Worm (Caenorhabditis elegans) whole organism, L3 larva: Measurements from ENCODE around the gene srx-10.

Experiments
- ama-1 ChIP-seq: fragments of 150-350 bp; optimal IDR thresholded peaks from 2 replicates; lab custom pipeline; 2018
- ceh-16 ChIP-seq: sonication (generic microtip); optimal IDR thresholded peaks from 2 replicates; lab custom pipeline; 2017; ENCODE audit warnings: missing biosample characterization, missing genetic modification characterization
- daf-12 ChIP-seq: fragments of 150-350 bp; optimal IDR thresholded peaks from 2 replicates; lab custom pipeline; 2014; ENCODE audit warnings: missing biosample characterization, missing genetic modification reagents, missing genetic modification characterization
- elt-1 ChIP-seq: fragments of 150-350 bp; optimal IDR thresholded peaks from 2 replicates; lab custom pipeline; 2014; ENCODE audit warnings: missing biosample characterization, missing genetic modification characterization
- elt-2 ChIP-seq: sonication (generic microtip); optimal IDR thresholded peaks from 2 replicates; lab custom pipeline; 2016; ENCODE audit warnings: missing genetic modification reagents, mild to moderate bottlenecking, missing genetic modification characterization, missing compliant biosample characterization
- elt-3 ChIP-seq, 3 experiments: fragments of 150-350 bp in 1 of 3; sonication (generic microtip) in 2 of 3; optimal IDR thresholded peaks; 2 replicates in 2 of 3; 4 replicates in 1 of 3; lab custom pipeline; 2014 to 2017; ENCODE audit warnings: missing biosample characterization in 3 of 3, missing genetic modification characterization in 3 of 3
- hmg-11 ChIP-seq: sonication (generic microtip); optimal IDR thresholded peaks from 2 replicates; lab custom pipeline; 2016; ENCODE audit warnings: missing genetic modification characterization, missing compliant biosample characterization
- mdl-1 ChIP-seq: fragments of 150-350 bp; optimal IDR thresholded peaks from 2 replicates; lab custom pipeline; 2014; ENCODE audit warnings: missing biosample characterization, missing genetic modification characterization
- nhr-11 ChIP-seq: fragments of 150-350 bp; optimal IDR thresholded peaks from 2 replicates; lab custom pipeline; 2014; ENCODE audit warnings: missing biosample characterization, missing genetic modification characterization
- nhr-12 ChIP-seq: fragments of 150-350 bp; optimal IDR thresholded peaks from 2 replicates; lab custom pipeline; 2014; ENCODE audit warnings: missing biosample characterization, missing genetic modification characterization
- nhr-23 ChIP-seq: fragments of 150-350 bp; optimal IDR thresholded peaks from 2 replicates; lab custom pipeline; 2014; ENCODE audit warnings: missing biosample characterization, missing genetic modification reagents, missing genetic modification characterization
- nhr-76 ChIP-seq: fragments of 150-350 bp; sonication (generic microtip); optimal IDR thresholded peaks from 5 replicates; lab custom pipeline; 2014; ENCODE audit warnings: missing biosample characterization, missing genetic modification characterization
- nhr-77 ChIP-seq: fragments of 150-350 bp; optimal IDR thresholded peaks from 2 replicates; lab custom pipeline; 2014; ENCODE audit warnings: missing biosample characterization, missing genetic modification characterization
- pqm-1 ChIP-seq: fragments of 150-350 bp; optimal IDR thresholded peaks from 2 replicates; lab custom pipeline; 2017; ENCODE audit warnings: missing biosample characterization, missing genetic modification characterization, inconsistent platforms
- skn-1 ChIP-seq: fragments of 150-350 bp; optimal IDR thresholded peaks from 2 replicates; lab custom pipeline; 2014; ENCODE audit warnings: missing biosample characterization, missing genetic modification characterization
- unc-39 ChIP-seq: sonication (generic microtip); optimal IDR thresholded peaks from 4 replicates; lab custom pipeline; 2017; ENCODE audit warnings: missing biosample characterization, missing genetic modification characterization
- unc-62 ChIP-seq: fragments of 150-350 bp; sonication (generic microtip); optimal IDR thresholded peaks from 4 replicates; lab custom pipeline; 2014; ENCODE audit warnings: missing biosample characterization, missing genetic modification reagents, missing genetic modification characterization

The srx-10 gene

ce11 chrV:13904446-13904845 lies 41.8 kb downstream of the srx-10 start, which contains the start of gene stdh-3:
stdh-3 (plus strand) TSS chrV:13904611.
- TF ChIP-seq ama-1 (no peak), mdl-1 (tag; lab: Kevin White, UChicago) (no peak), nhr-12 (tag; lab: Kevin White, UChicago) (no peak), elt-2 (no peak), ceh-16 (tag; lab: Kevin White, UChicago) (no peak), nhr-23 (tag; lab: Kevin White, UChicago) (no peak), nhr-77 (tag; lab: Kevin White, UChicago) (no peak), elt-1 (tag; lab: Kevin White, UChicago) (no peak), hmg-11 (no peak), unc-39 (no peak), daf-12 (tag; lab: Kevin White, UChicago) (no peak), nhr-76 (no peak), unc-62 (GFP tag; lab: Kevin White, UChicago) (no peak)
- TF ChIP-seq, all 47 proteins: peak for 0

- no peak for TF ChIP-seq ceh-16 (tag; lab: Kevin White, UChicago)
- no peak for TF ChIP-seq nhr-11 (tag; lab: Kevin White, UChicago)
Observed at ce11 chrV:13902495-13902894, 43.8 kb downstream of the srx-10 start, which contains the start of gene C06B3.1. C06B3.1 (plus strand) TSS chrV:13902795.

ce11 chrV:13899213-13899612 lies 47.1 kb downstream of the srx-10 start, which contains the start of gene oac-3:
oac-3 (plus strand) TSS chrV:13899513.
- TF ChIP-seq skn-1 (tag; lab: Kevin White, UChicago): no peak
- TF ChIP-seq, all 47 proteins: peak for 0

ce11 chrV:13898356-13898755 lies 47.9 kb downstream of the srx-10 start, which contains the start of gene cyp-35C1:
cyp-35C1 (minus strand) TSS chrV:13898487.
- TF ChIP-seq nhr-12 (tag; lab: Kevin White, UChicago) (no peak), elt-3 (tag; optimal IDR thresholded peaks at IDR 0.05; lab: Kevin White, UChicago) (no peak), elt-2 (peak; percentile 59), pqm-1 (tag; lab: Kevin White, UChicago) (peak; percentile 51)
- TF ChIP-seq, all 47 proteins: peak for 2
